Worm (Caenorhabditis elegans): Measurements from ENCODE around the gene unc-36.

The unc-36 gene

DNA sequence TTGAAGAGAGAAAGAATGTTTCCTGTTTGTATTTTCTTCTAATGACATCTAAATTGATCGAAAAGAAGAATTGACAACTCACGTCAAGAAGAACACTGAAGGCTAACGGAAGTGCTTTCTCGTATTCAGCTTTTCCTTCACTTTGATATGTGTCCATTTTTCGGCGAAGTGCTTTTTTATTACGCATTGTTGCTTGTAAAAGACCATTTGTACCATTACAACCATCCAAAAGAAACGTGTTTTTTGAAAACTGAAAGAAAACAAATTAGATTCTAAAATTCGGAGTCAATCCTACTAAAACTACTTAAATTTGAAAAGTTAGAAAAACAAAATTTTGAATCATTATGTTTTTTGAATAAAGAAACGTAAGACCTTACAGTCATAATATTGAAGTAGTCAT is 2.0 kb downstream of the unc-36 start:
- TF ChIP-seq ets-4 (tag; optimal IDR thresholded peaks at IDR 0.05) (no peak), unc-42 (tag; optimal IDR thresholded peaks at IDR 0.05) (no peak), pha-4 (tag; optimal IDR thresholded peaks at IDR 0.05) (no peak), nhr-232 (tag; optimal IDR thresholded peaks at IDR 0.05) (no peak), K02D7.2 (tag; optimal IDR thresholded peaks at IDR 0.05) (no peak), ceh-31 (tag; optimal IDR thresholded peaks at IDR 0.05) (no peak), madf-2 (tag; optimal IDR thresholded peaks at IDR 0.05) (no peak), sdc-2 (tag; optimal IDR thresholded peaks at IDR 0.05) (no peak), eyg-1 (tag; optimal IDR thresholded peaks at IDR 0.05) (no peak), sox-2 (GFP tag; IDR thresholded peaks at IDR 0.05) (no peak), dmd-4 (tag; optimal IDR thresholded peaks at IDR 0.05; ENCODE audit: borderline replicate concordance) (no peak), ceh-34 (tag; optimal IDR thresholded peaks at IDR 0.05) (no peak), fax-1 (tag; optimal IDR thresholded peaks at IDR 0.05) (no peak)

DNA sequence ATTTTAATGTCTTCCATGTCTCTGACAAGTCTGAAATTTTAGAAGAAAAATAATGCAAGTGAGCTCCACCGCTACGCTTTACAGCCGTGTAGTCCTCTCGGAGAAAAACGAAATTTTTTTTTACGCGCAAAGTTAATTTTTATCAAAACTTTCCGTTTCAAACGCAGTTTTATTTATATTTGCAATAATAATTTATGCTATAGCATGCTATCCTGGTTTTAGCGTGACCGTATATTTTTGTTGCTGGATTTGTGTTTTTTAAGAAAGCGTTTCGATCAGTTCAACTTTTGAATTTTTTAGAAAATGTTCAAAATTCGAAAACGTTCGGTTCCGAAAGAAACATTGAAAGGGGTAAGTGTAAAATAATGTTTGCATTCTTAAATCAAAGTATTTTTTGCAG is 9.3 kb downstream of the unc-36 start, which contains the start of gene C50C3.1:
Gene C50C3.1, plus strand, starts transcription at position 301 of the 400 bp plus-strand sequence.
- TF ChIP-seq tbx-2 (tag; optimal IDR thresholded peaks at IDR 0.05) (no peak), ceh-30 (tag; optimal IDR thresholded peaks at IDR 0.05) (no peak), ceh-14 (tag; optimal IDR thresholded peaks at IDR 0.05) (no peak), pqm-1 (tag; optimal IDR thresholded peaks at IDR 0.05) (no peak), ceh-22 (tag; optimal IDR thresholded peaks at IDR 0.05) (no peak), hlh-8 (tag; optimal IDR thresholded peaks at IDR 0.05) (no peak), hlh-13 (GFP tag; optimal IDR thresholded peaks at IDR 0.05) (no peak), ceh-48 (tag; optimal IDR thresholded peaks at IDR 0.05) (no peak), ceh-19 (GFP tag; optimal IDR thresholded peaks at IDR 0.05) (no peak), hlh-30 (tag; optimal IDR thresholded peaks at IDR 0.05; ENCODE audit: insufficient read depth) (no peak), ceh-45 (GFP tag; IDR thresholded peaks at IDR 0.05) (no peak), zip-5 (tag; optimal IDR thresholded peaks at IDR 0.05) (no peak), madf-2 (tag; optimal IDR thresholded peaks at IDR 0.05) (no peak), sox-2 (GFP tag; IDR thresholded peaks at IDR 0.05) (no peak), unc-42 (tag; optimal IDR thresholded peaks at IDR 0.05) (no peak), F13H6.1 (tag; optimal IDR thresholded peaks at IDR 0.05) (no peak), mec-3 (tag; optimal IDR thresholded peaks at IDR 0.05; ENCODE audit: borderline replicate concordance) (no peak), sox-4 (tag; optimal IDR thresholded peaks at IDR 0.05) (no peak)

DNA sequence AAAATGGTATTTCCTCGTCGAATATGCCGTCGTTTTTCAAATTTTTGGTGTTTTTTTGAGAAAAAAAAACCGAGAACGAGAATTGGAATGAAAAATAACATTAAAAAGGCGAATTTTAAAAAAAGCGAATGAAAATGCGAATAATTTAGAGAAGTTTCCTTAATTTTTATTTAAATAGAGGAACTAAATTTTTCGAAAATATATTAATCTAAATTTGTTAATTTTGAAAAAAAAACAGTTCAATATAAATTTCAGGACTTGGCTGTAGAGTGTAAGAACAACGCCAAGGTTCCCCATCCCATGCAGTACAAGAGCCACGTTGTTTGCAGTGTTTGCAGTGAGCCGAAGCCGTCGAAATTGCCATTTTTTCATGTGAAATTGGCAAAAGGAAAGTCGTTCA is 10.5 kb downstream of the unc-36 start, which contains the start of gene C50C3.19:
Gene C50C3.19, plus strand, starts transcription at position 301 of the 400 bp plus-strand sequence.
- TF ChIP-seq Y22D7AL.16 (tag; optimal IDR thresholded peaks at IDR 0.05) (no peak), ttx-3 (tag; optimal IDR thresholded peaks at IDR 0.05) (no peak), sdc-2 (tag; optimal IDR thresholded peaks at IDR 0.05) (no peak)

DNA sequence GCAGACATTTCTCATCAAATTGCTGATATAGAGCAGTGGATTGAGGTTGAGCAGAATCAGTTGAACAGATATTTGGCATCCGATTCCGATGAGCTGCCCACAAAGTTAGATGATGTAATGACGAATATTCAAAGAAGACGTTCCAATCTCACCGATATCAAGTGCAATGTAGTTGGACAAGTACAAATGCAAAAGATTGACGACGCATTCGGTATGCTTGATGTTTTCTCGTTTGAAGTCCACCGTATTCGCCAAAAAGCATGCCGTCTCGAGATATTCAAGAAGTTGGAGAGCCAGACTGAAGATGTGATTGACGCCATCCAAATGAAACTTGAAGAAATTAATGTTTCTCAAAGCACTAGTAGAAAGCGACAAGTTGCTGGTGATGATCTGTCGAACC is 15.9 kb downstream of the unc-36 start:
- TF ChIP-seq unc-42 (tag; optimal IDR thresholded peaks at IDR 0.05) (no peak), lin-11 (tag; optimal IDR thresholded peaks at IDR 0.05) (no peak), rnt-1 (tag; optimal IDR thresholded peaks at IDR 0.05) (no peak), elt-2 (tag; optimal IDR thresholded peaks at IDR 0.05) (no peak), eyg-1 (tag; optimal IDR thresholded peaks at IDR 0.05) (no peak), ceh-22 (tag; optimal IDR thresholded peaks at IDR 0.05) (no peak), ceh-2 (tag; optimal IDR thresholded peaks at IDR 0.05) (no peak), zip-5 (tag; optimal IDR thresholded peaks at IDR 0.05) (no peak), sox-4 (tag; optimal IDR thresholded peaks at IDR 0.05) (no peak), pat-9 (tag; optimal IDR thresholded peaks at IDR 0.05) (no peak), hlh-6 (tag; optimal IDR thresholded peaks at IDR 0.05) (no peak), ets-4 (tag; optimal IDR thresholded peaks at IDR 0.05) (no peak), pag-3 (tag; optimal IDR thresholded peaks at IDR 0.05; ENCODE audit: borderline replicate concordance) (no peak), ahr-1 (tag; optimal IDR thresholded peaks at IDR 0.05) (no peak), K02D7.2 (tag; optimal IDR thresholded peaks at IDR 0.05) (no peak), pha-4 (tag; optimal IDR thresholded peaks at IDR 0.05) (no peak), C08G9.2 (tag; optimal IDR thresholded peaks at IDR 0.05) (no peak), ceh-30 (tag; optimal IDR thresholded peaks at IDR 0.05) (no peak)

Measured in whole organism, late embryonic.